Worm (Caenorhabditis elegans): Measurements from ENCODE around the gene ctg-2.

DNA sequence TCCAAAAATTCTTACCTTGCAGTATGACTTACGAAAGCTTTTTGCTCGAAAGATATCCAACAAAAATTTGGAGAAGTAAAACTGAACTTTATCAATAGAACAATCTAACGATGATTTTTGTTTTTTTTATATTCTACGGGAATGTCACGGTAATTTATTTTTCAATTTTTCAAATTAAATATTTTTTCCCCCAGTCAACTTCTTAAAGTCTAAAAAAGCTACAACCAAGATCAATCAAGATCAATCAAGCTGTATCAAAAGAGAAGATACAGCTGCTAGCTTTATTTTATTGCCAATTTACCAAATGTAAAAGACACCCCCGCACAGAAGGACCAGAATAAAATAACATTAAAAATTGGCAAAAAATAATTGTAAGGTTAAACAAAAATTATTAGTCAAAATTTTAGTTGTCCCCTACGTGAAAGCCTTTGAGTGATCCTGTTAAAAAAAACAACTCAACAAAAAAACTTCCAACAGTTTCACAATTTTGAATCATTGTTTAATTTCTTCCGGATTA, 39.5 kb upstream of the ctg-2 start, which contains the start of the genes M05D6.1 and M05D6.3:
- TF ChIP-seq lin-13 (tag; optimal IDR thresholded peaks at IDR 0.05) (no peak), ces-1 (GFP tag; optimal IDR thresholded peaks at IDR 0.05) (no peak), blmp-1 (tag; optimal IDR thresholded peaks at IDR 0.05) (no peak), ceh-83 (GFP tag; optimal IDR thresholded peaks at IDR 0.05) (no peak)
